Worm (Caenorhabditis elegans): ENCODE measurements around the gene spe-10.

DNA sequence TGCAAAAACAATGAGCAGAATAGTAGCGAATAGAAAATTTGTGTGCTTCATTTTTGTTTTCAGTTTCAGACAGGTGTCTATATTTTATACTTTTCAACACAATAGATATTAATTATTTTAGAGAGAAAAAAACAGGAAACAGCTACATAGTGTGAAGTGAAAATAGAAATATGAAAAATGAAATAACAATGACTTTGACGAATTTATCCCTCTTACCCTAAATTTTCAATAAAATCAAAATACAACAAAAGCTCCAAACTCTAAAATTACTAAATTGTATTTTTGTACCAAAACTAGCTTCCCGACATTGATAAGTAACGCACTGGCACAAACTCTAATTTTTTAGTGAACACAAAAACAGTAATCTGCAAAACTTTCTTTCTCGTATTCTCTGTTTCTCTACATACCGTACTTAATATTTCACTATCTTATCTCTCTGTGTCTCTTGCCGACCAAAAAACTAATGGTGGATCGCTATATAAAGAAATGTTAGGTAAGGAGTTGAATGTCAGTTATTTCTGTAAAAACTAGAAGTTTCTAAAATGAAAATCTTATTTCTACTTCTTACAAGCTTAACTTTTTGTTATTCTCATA, 11.2 kb downstream of the spe-10 start, which contains the start of the genes col-151 and ugt-1:
- TF ChIP-seq nhr-12 (tag; optimal IDR thresholded peaks at IDR 0.05) (no peak), unc-39 (tag; optimal IDR thresholded peaks at IDR 0.05) (no peak), flh-1 (GFP tag; optimal IDR thresholded peaks at IDR 0.05) (no peak), mab-5 (tag; optimal IDR thresholded peaks at IDR 0.05) (no peak), pha-4 (tag; optimal IDR thresholded peaks at IDR 0.05) (no peak)
